Worm (Caenorhabditis elegans): ENCODE measurements around the gene nxf-1.
A peak's percentile ranks its signal among the peaks of the same experiment; 100 is the strongest.

Gene nxf-1

ce11 chrV:14432259-14432658 lies 17.4 kb upstream of the nxf-1 start, which contains the start of gene egl-1:
egl-1 (minus strand) TSS chrV:14432359.
- TF ChIP-seq ceh-45 (GFP tag; IDR thresholded peaks at IDR 0.05) (no peak), ref-2 (tag; optimal IDR thresholded peaks at IDR 0.05) (peak; percentile 17), elt-2 (tag; optimal IDR thresholded peaks at IDR 0.05) (no peak), lim-6 (tag; optimal IDR thresholded peaks at IDR 0.05) (no peak), fkh-6 (tag; optimal IDR thresholded peaks at IDR 0.05) (no peak), dve-1 (tag; optimal IDR thresholded peaks at IDR 0.05) (no peak)

ce11 chrV:14428865-14429264 lies 14.1 kb upstream of the nxf-1 start, which contains the start of gene F23B12.1:
F23B12.1 (plus strand) TSS chrV:14429165.
- TF ChIP-seq unc-55 (GFP tag; optimal IDR thresholded peaks at IDR 0.05) (no peak), ahr-1 (tag; optimal IDR thresholded peaks at IDR 0.05) (no peak), elt-2 (tag; optimal IDR thresholded peaks at IDR 0.05) (no peak), unc-42 (tag; optimal IDR thresholded peaks at IDR 0.05) (no peak), tbx-7 (tag; optimal IDR thresholded peaks at IDR 0.05) (no peak), ref-2 (tag; optimal IDR thresholded peaks at IDR 0.05) (no peak), dmd-4 (tag; optimal IDR thresholded peaks at IDR 0.05; ENCODE audit: borderline replicate concordance) (no peak), fax-1 (tag; optimal IDR thresholded peaks at IDR 0.05) (no peak), T23F11.4 (GFP tag; optimal IDR thresholded peaks at IDR 0.05) (no peak), ceh-24 (tag; optimal IDR thresholded peaks at IDR 0.05) (no peak), lim-6 (tag; optimal IDR thresholded peaks at IDR 0.05) (no peak), gmeb-2 (tag; optimal IDR thresholded peaks at IDR 0.05) (no peak), ceh-22 (tag; optimal IDR thresholded peaks at IDR 0.05) (no peak), sox-4 (tag; optimal IDR thresholded peaks at IDR 0.05) (no peak), npax-4 (tag; optimal IDR thresholded peaks at IDR 0.05) (no peak), pax-1 (tag; optimal IDR thresholded peaks at IDR 0.05) (no peak), tbx-2 (tag; optimal IDR thresholded peaks at IDR 0.05) (no peak), hlh-13 (GFP tag; optimal IDR thresholded peaks at IDR 0.05) (no peak), ceh-6 (GFP tag; optimal IDR thresholded peaks at IDR 0.05) (no peak), sox-2 (GFP tag; IDR thresholded peaks at IDR 0.05) (no peak)

ce11 chrV:14427069-14427825 lies 12.4 kb upstream of the nxf-1 start:
- TF ChIP-seq pha-2 (tag; optimal IDR thresholded peaks at IDR 0.05) = no peak
- TF ChIP-seq unc-42 (tag; optimal IDR thresholded peaks at IDR 0.05) = peak; percentile 21
- peak; percentile 47; the same call in 1 of the 2 replicates for TF ChIP-seq sox-2 (GFP tag; IDR thresholded peaks at IDR 0.05)
- no peak for TF ChIP-seq hlh-15 (tag; optimal IDR thresholded peaks at IDR 0.05)
- no peak for TF ChIP-seq ceh-14 (tag; optimal IDR thresholded peaks at IDR 0.05)
- peak; percentile 23 for TF ChIP-seq ceh-31 (tag; optimal IDR thresholded peaks at IDR 0.05)
- no peak for TF ChIP-seq unc-3 (GFP tag; conservative IDR thresholded peaks at IDR 0.05)
- TF ChIP-seq unc-3 (tag; optimal IDR thresholded peaks at IDR 0.05) = no peak
- TF ChIP-seq tbx-2 (tag; optimal IDR thresholded peaks at IDR 0.05) = no peak

- TF ChIP-seq sox-2 (GFP tag; IDR thresholded peaks at IDR 0.05) (peak; percentile 26), lin-11 (tag; optimal IDR thresholded peaks at IDR 0.05) (no peak)
These were observed 11.2 kb upstream of the nxf-1 start for ce11 chrV:14426013-14426412.

ce11 chrV:14424958-14425492 lies 10.2 kb upstream of the nxf-1 start, which contains the start of gene rrsr-1:
rrsr-1 (minus strand) TSS chrV:14425008.
- TF ChIP-seq ama-1 (optimal IDR thresholded peaks at IDR 0.05) = no peak
- TF ChIP-seq syd-9 (tag; optimal IDR thresholded peaks at IDR 0.05) = no peak
- TF ChIP-seq hlh-8 (tag; optimal IDR thresholded peaks at IDR 0.05) = no peak
- no peak for TF ChIP-seq Y22D7AL.16 (tag; optimal IDR thresholded peaks at IDR 0.05)
- no peak for TF ChIP-seq ceh-2 (tag; optimal IDR thresholded peaks at IDR 0.05)
- TF ChIP-seq pros-1 (tag; optimal IDR thresholded peaks at IDR 0.05) = no peak
- no peak for TF ChIP-seq madf-2 (tag; optimal IDR thresholded peaks at IDR 0.05)
- TF ChIP-seq gmeb-2 (tag; optimal IDR thresholded peaks at IDR 0.05) = no peak
- no peak for TF ChIP-seq ceh-45 (GFP tag; IDR thresholded peaks at IDR 0.05)
- TF ChIP-seq pha-4 (tag; optimal IDR thresholded peaks at IDR 0.05) = no peak
- TF ChIP-seq dve-1 (tag; optimal IDR thresholded peaks at IDR 0.05) = no peak
- TF ChIP-seq ets-4 (tag; optimal IDR thresholded peaks at IDR 0.05) = no peak
- TF ChIP-seq pat-9 (tag; optimal IDR thresholded peaks at IDR 0.05) = no peak
- no peak for TF ChIP-seq hlh-30 (tag; optimal IDR thresholded peaks at IDR 0.05; ENCODE audit: insufficient read depth)
- no peak for TF ChIP-seq unc-3 (GFP tag; conservative IDR thresholded peaks at IDR 0.05)
- TF ChIP-seq unc-3 (tag; optimal IDR thresholded peaks at IDR 0.05) = no peak
- no peak for TF ChIP-seq pha-2 (tag; optimal IDR thresholded peaks at IDR 0.05)
- TF ChIP-seq mec-3 (tag; optimal IDR thresholded peaks at IDR 0.05; ENCODE audit: borderline replicate concordance) = no peak
- peak; percentile 10 for TF ChIP-seq unc-86 (tag; optimal IDR thresholded peaks at IDR 0.05)
- no peak for TF ChIP-seq odd-2 (tag; optimal IDR thresholded peaks at IDR 0.05)
- TF ChIP-seq hlh-13 (GFP tag; optimal IDR thresholded peaks at IDR 0.05) = no peak

Data from whole organism, late embryonic.